Worm (Caenorhabditis elegans): ENCODE results near the gene R04B5.11.

DNA sequence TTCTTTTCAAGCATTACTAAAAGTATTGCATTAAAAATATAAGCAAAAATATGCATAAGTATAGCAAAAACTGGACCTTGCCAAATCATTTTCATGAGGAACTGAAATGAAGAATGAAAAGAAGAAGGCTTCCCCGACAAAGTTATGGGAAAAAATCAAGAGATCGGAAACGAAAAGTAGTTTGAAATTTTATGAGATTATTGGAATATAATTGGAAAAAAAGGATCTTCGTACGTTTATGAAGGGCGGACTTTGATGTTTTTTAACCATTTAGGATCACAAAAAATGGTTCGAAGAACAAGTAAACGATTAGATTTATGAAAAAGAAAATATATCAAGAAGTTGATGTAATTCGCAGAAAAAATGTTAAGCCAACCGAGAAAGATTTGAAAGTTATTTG, 29.8 kb upstream of the R04B5.11 start, which contains the start of gene srxa-18:
- TF ChIP-seq him-1 (tag; optimal IDR thresholded peaks at IDR 0.05) (no peak), dao-5 (tag; optimal IDR thresholded peaks at IDR 0.05) (no peak)

All from whole organism, L4/young adult.